Worm (Caenorhabditis elegans) whole organism, L1 larva: Measurements from ENCODE around the gene T04A6.2.

Experiments
- C16A3.4 ChIP-seq: fragments of 150-350 bp; optimal IDR thresholded peaks from 2 replicates; lab custom pipeline; 2014; ENCODE audit warnings: missing biosample characterization, missing genetic modification characterization
- alr-1 ChIP-seq: fragments of 200-800 bp; sonication (Bioruptor generic); optimal IDR thresholded peaks from 2 replicates; lab custom pipeline; 2018; ENCODE audit warnings: borderline replicate concordance, mild to moderate bottlenecking, missing genetic modification characterization, missing compliant biosample characterization
- blmp-1 ChIP-seq: fragments of 150-350 bp; optimal IDR thresholded peaks from 2 replicates; lab custom pipeline; 2014; ENCODE audit warnings: missing biosample characterization, missing genetic modification characterization
- ceh-8 ChIP-seq: fragments of 200-800 bp; sonication (Bioruptor generic); optimal IDR thresholded peaks from 2 replicates; lab custom pipeline; 2018; ENCODE audit warnings: mild to moderate bottlenecking, missing genetic modification characterization, moderate library complexity, missing compliant biosample characterization
- ceh-82 ChIP-seq, 3 experiments: fragments of 150-350 bp in 1 of 3; sonication (generic microtip) in 2 of 3; optimal IDR thresholded peaks; 2 replicates each; lab custom pipeline; 2014 to 2017; ENCODE audit warnings: missing biosample characterization in 3 of 3, missing genetic modification characterization in 3 of 3
- ceh-88 ChIP-seq: fragments of 200-800 bp; sonication (Bioruptor generic); IDR thresholded peaks from 2 replicates; pipeline ENCODE4 v1.3.6; 2022; ENCODE audit warnings: missing genetic modification characterization, missing compliant biosample characterization
- ceh-90 ChIP-seq: sonication (generic microtip); optimal IDR thresholded peaks from 2 replicates; lab custom pipeline; 2016; ENCODE audit warnings: missing genetic modification characterization, missing compliant biosample characterization
- ces-1 ChIP-seq: fragments of 150-350 bp; optimal IDR thresholded peaks from 2 replicates; lab custom pipeline; 2014; ENCODE audit warnings: missing biosample characterization, missing genetic modification reagents, missing genetic modification characterization
- dpl-1 ChIP-seq, 3 experiments: fragments of 150-350 bp in 2 of 3; sonication (generic microtip) in 1 of 3; optimal IDR thresholded peaks; 2 replicates each; lab custom pipeline; 2014 to 2017; ENCODE audit warnings: missing biosample characterization in 3 of 3, missing genetic modification characterization in 3 of 3, missing genetic modification reagents in 3 of 3
- efl-1 ChIP-seq, 4 experiments: fragments of 150-350 bp; optimal IDR thresholded peaks in 3 of 4; peaks in 1 of 4; 1 replicate in 1 of 4; 2 replicates in 3 of 4; lab custom pipeline; 2014; ENCODE audit warnings: missing biosample characterization in 2 of 4, missing genetic modification characterization in 2 of 4, missing genetic modification reagents in 2 of 4
- efl-3 ChIP-seq: fragments of 200-800 bp; sonication (Bioruptor generic); optimal IDR thresholded peaks from 2 replicates; lab custom pipeline; 2018; ENCODE audit warnings: mild to moderate bottlenecking, missing genetic modification characterization, missing compliant biosample characterization
- egl-27 ChIP-seq, 2 experiments: fragments of 150-350 bp in 1 of 2; sonication (generic microtip); optimal IDR thresholded peaks; 3 replicates each; lab custom pipeline; 2017 to 2018; ENCODE audit warnings: missing biosample characterization in 2 of 2, missing genetic modification characterization in 2 of 2, missing genetic modification reagents in 2 of 2
- elt-3 ChIP-seq, 6 experiments: fragments of 150-350 bp in 1 of 6; sonication (generic microtip); optimal IDR thresholded peaks; 2 replicates each; lab custom pipeline; 2017 to 2018; ENCODE audit warnings: missing biosample characterization in 6 of 6, missing genetic modification characterization in 6 of 6, inconsistent platforms in 1 of 6
- fkh-4 ChIP-seq: sonication (generic microtip); optimal IDR thresholded peaks from 2 replicates; lab custom pipeline; 2016; ENCODE audit warnings: missing compliant biosample characterization, missing genetic modification characterization, borderline replicate concordance
- fos-1 ChIP-seq: fragments of 150-350 bp; optimal IDR thresholded peaks from 2 replicates; lab custom pipeline; 2014; ENCODE audit warnings: missing biosample characterization, missing genetic modification characterization
- grh-1 ChIP-seq: fragments of 200-800 bp; sonication (Bioruptor generic); IDR thresholded peaks from 2 replicates; pipeline ENCODE4 v1.3.6; 2022; ENCODE audit warnings: missing genetic modification reagents, missing genetic modification characterization, missing compliant biosample characterization
- hlh-17 ChIP-seq: fragments of 200-800 bp; sonication (Bioruptor generic); optimal IDR thresholded peaks from 2 replicates; lab custom pipeline; 2018; ENCODE audit warnings: missing genetic modification characterization, mild to moderate bottlenecking, missing compliant biosample characterization, moderate library complexity, borderline replicate concordance
- hlh-4 ChIP-seq: sonication (generic microtip); optimal IDR thresholded peaks from 2 replicates; lab custom pipeline; 2016; ENCODE audit warnings: mild to moderate bottlenecking, missing genetic modification characterization, missing compliant biosample characterization
- irx-1 ChIP-seq: sonication (generic microtip); optimal IDR thresholded peaks from 2 replicates; lab custom pipeline; 2016; ENCODE audit warnings: missing genetic modification characterization, missing compliant biosample characterization
- isw-1 ChIP-seq: fragments of 200-800 bp; sonication (Bioruptor generic); IDR thresholded peaks from 2 replicates; pipeline ENCODE4 v1.3.6; 2022; ENCODE audit warnings: missing genetic modification characterization, missing compliant biosample characterization
- jun-1 ChIP-seq: fragments of 150-350 bp; optimal IDR thresholded peaks from 2 replicates; lab custom pipeline; 2014; ENCODE audit warnings: missing biosample characterization, missing genetic modification reagents, missing genetic modification characterization
- lin-13 ChIP-seq: fragments of 150-350 bp; optimal IDR thresholded peaks from 2 replicates; lab custom pipeline; 2014; ENCODE audit warnings: missing biosample characterization, missing genetic modification reagents, missing genetic modification characterization
- lin-15B ChIP-seq: fragments of 150-350 bp; sonication (generic microtip); optimal IDR thresholded peaks from 3 replicates; lab custom pipeline; 2014; ENCODE audit warnings: missing biosample characterization, missing genetic modification characterization
- lin-39 ChIP-seq: fragments of 150-350 bp; optimal IDR thresholded peaks from 2 replicates; lab custom pipeline; 2014; ENCODE audit warnings: missing biosample characterization, missing genetic modification reagents, missing genetic modification characterization
- lsy-2 ChIP-seq, 2 experiments: fragments of 150-350 bp; optimal IDR thresholded peaks; 2 replicates each; lab custom pipeline; 2014; ENCODE audit warnings: missing biosample characterization in 2 of 2, missing genetic modification characterization in 2 of 2
- mab-9 ChIP-seq: fragments of 200-800 bp; sonication (Bioruptor generic); IDR thresholded peaks from 2 replicates; pipeline ENCODE4 v1.3.6; 2022; ENCODE audit warnings: missing genetic modification reagents, missing genetic modification characterization, missing compliant biosample characterization
- mdl-1 ChIP-seq, 2 experiments: fragments of 150-350 bp; optimal IDR thresholded peaks; 2 replicates each; lab custom pipeline; 2014 to 2017; ENCODE audit warnings: missing biosample characterization in 2 of 2, missing genetic modification characterization in 2 of 2, inconsistent platforms in 1 of 2
- mef-2 ChIP-seq: fragments of 150-350 bp; optimal IDR thresholded peaks from 2 replicates; lab custom pipeline; 2014; ENCODE audit warnings: missing biosample characterization, missing genetic modification characterization
- mep-1 ChIP-seq: fragments of 150-350 bp; optimal IDR thresholded peaks from 2 replicates; lab custom pipeline; 2014; ENCODE audit warnings: missing biosample characterization, missing genetic modification characterization
- nhr-12 ChIP-seq: sonication (generic microtip); optimal IDR thresholded peaks from 2 replicates; lab custom pipeline; 2017; ENCODE audit warnings: missing biosample characterization, missing genetic modification characterization
- nhr-19 ChIP-seq: fragments of 200-800 bp; sonication (Bioruptor generic); conservative IDR thresholded peaks from 2 replicates; pipeline ENCODE4 v1.3.6; 2022; ENCODE audit warnings: missing genetic modification characterization, missing compliant biosample characterization
- nhr-20 ChIP-seq: sonication (generic microtip); optimal IDR thresholded peaks from 2 replicates; lab custom pipeline; 2016; ENCODE audit warnings: mild to moderate bottlenecking, missing genetic modification characterization, missing compliant biosample characterization
- nhr-237 ChIP-seq: fragments of 150-350 bp; optimal IDR thresholded peaks from 2 replicates; lab custom pipeline; 2014; ENCODE audit warnings: missing biosample characterization, missing genetic modification characterization
- nhr-71 ChIP-seq: sonication (generic microtip); optimal IDR thresholded peaks from 2 replicates; lab custom pipeline; 2016; ENCODE audit warnings: mild to moderate bottlenecking, missing genetic modification characterization, moderate library complexity, missing compliant biosample characterization
- nhr-76 ChIP-seq: sonication (generic microtip); optimal IDR thresholded peaks from 2 replicates; lab custom pipeline; 2017; ENCODE audit warnings: missing biosample characterization, missing genetic modification characterization
- nhr-84 ChIP-seq: sonication (generic microtip); optimal IDR thresholded peaks from 2 replicates; lab custom pipeline; 2017; ENCODE audit warnings: missing biosample characterization, missing genetic modification characterization
- nhr-90 ChIP-seq: sonication (generic microtip); optimal IDR thresholded peaks from 2 replicates; lab custom pipeline; 2016; ENCODE audit warnings: mild to moderate bottlenecking, missing genetic modification characterization, missing compliant biosample characterization; ENCODE audit not compliant: poor library complexity
- pag-3 ChIP-seq: sonication (generic microtip); optimal IDR thresholded peaks from 2 replicates; lab custom pipeline; 2017; ENCODE audit warnings: missing genetic modification characterization, mild to moderate bottlenecking, missing compliant biosample characterization, antibody characterized with exemption, borderline replicate concordance; ENCODE audit not compliant: insufficient read depth
- rnt-1 ChIP-seq: sonication (generic microtip); optimal IDR thresholded peaks from 2 replicates; lab custom pipeline; 2016; ENCODE audit warnings: mild to moderate bottlenecking, missing genetic modification characterization, moderate library complexity, missing compliant biosample characterization
- skn-1 ChIP-seq: fragments of 150-350 bp; optimal IDR thresholded peaks from 2 replicates; lab custom pipeline; 2014; ENCODE audit warnings: missing biosample characterization, missing genetic modification characterization
- snpc-4 ChIP-seq: fragments of 150-350 bp; optimal IDR thresholded peaks from 2 replicates; lab custom pipeline; 2014; ENCODE audit warnings: missing biosample characterization, missing genetic modification characterization
- snu-23 ChIP-seq: sonication (generic microtip); optimal IDR thresholded peaks from 2 replicates; lab custom pipeline; 2016; ENCODE audit warnings: missing genetic modification characterization, missing compliant biosample characterization
- sox-4 ChIP-seq: sonication (generic microtip); optimal IDR thresholded peaks from 2 replicates; lab custom pipeline; 2016; ENCODE audit warnings: missing genetic modification characterization, missing compliant biosample characterization
- sptf-1 ChIP-seq: fragments of 150-350 bp; optimal IDR thresholded peaks from 2 replicates; lab custom pipeline; 2014; ENCODE audit warnings: missing biosample characterization, missing genetic modification characterization
- tbx-2 ChIP-seq: sonication (generic microtip); optimal IDR thresholded peaks from 2 replicates; lab custom pipeline; 2016; ENCODE audit warnings: missing genetic modification characterization, missing compliant biosample characterization
- tlp-1 ChIP-seq: fragments of 150-350 bp; optimal IDR thresholded peaks from 2 replicates; lab custom pipeline; 2014; ENCODE audit warnings: missing biosample characterization, missing genetic modification characterization
- unc-130 ChIP-seq: fragments of 150-350 bp; optimal IDR thresholded peaks from 2 replicates; lab custom pipeline; 2017; ENCODE audit warnings: missing biosample characterization, missing genetic modification characterization, inconsistent platforms
- unc-62 ChIP-seq: fragments of 150-350 bp; optimal IDR thresholded peaks from 2 replicates; lab custom pipeline; 2014; ENCODE audit warnings: missing biosample characterization, missing genetic modification reagents, missing genetic modification characterization
- unc-98 ChIP-seq: fragments of 200-800 bp; sonication (Bioruptor generic); IDR thresholded peaks from 2 replicates; pipeline ENCODE4 v1.3.6; 2022; ENCODE audit warnings: missing genetic modification characterization, missing compliant biosample characterization
- vab-15 ChIP-seq: sonication (generic microtip); optimal IDR thresholded peaks from 2 replicates; lab custom pipeline; 2017; ENCODE audit warnings: missing genotype, mild to moderate bottlenecking, missing genetic modification characterization, missing compliant biosample characterization
- zag-1 ChIP-seq: fragments of 150-350 bp; optimal IDR thresholded peaks from 2 replicates; lab custom pipeline; 2014; ENCODE audit warnings: missing biosample characterization, missing genetic modification characterization
- zip-4 ChIP-seq: fragments of 200-800 bp; sonication (Bioruptor generic); optimal IDR thresholded peaks from 2 replicates; lab custom pipeline; 2018; ENCODE audit warnings: mild to moderate bottlenecking, missing genetic modification characterization, moderate library complexity, missing compliant biosample characterization
- ztf-4 ChIP-seq: fragments of 150-350 bp; optimal IDR thresholded peaks from 2 replicates; lab custom pipeline; 2014; ENCODE audit warnings: missing biosample characterization, missing genetic modification characterization

The T04A6.2 gene

ce11 chrIII:7580586-7580985 lies 34.0 kb upstream of the T04A6.2 start:
- TF ChIP-seq mdl-1 (tag; optimal IDR thresholded peaks at IDR 0.05; lab: Kevin White, UChicago) (no peak), efl-1 (optimal IDR thresholded peaks at IDR 0.05; lab: Kevin White, UChicago) (peak; percentile 20 to 25), efl-1 (GFP tag; optimal IDR thresholded peaks at IDR 0.05 in 1 of 2; lab: Kevin White, UChicago) (peak in 1 of 2 experiments; percentile 21), vab-15 (tag; lab: Kevin White, UChicago) (no peak), hlh-17 (GFP tag; lab: Kevin White, UChicago) (no peak), lsy-2 (tag; optimal IDR thresholded peaks at IDR 0.05; lab: Kevin White, UChicago) (peak; percentile 5 to 64), skn-1 (tag; lab: Kevin White, UChicago) (no peak), ceh-90 (tag; lab: Kevin White, UChicago) (no peak), unc-98 (GFP tag; lab: Robert Waterston, UW) (no peak), snu-23 (GFP tag; lab: Kevin White, UChicago) (peak; percentile 42), egl-27 (tag; optimal IDR thresholded peaks at IDR 0.05; lab: Kevin White, UChicago) (no peak), grh-1 (GFP tag; lab: Robert Waterston, UW) (no peak), unc-62 (GFP tag; lab: Kevin White, UChicago) (no peak), irx-1 (tag; lab: Kevin White, UChicago) (no peak), unc-130 (tag; lab: Kevin White, UChicago) (no peak), nhr-76 (tag; lab: Kevin White, UChicago) (no peak), blmp-1 (tag; lab: Kevin White, UChicago) (no peak), sptf-1 (tag; lab: Kevin White, UChicago) (no peak), mab-9 (GFP tag; lab: Robert Waterston, UW) (no peak), tlp-1 (tag; lab: Kevin White, UChicago) (no peak), ceh-82 (tag; optimal IDR thresholded peaks at IDR 0.05; lab: Kevin White, UChicago) (peak in 2 of 3 experiments; percentile 4 to 67), C16A3.4 (tag; lab: Kevin White, UChicago) (no peak), fos-1 (tag; lab: Kevin White, UChicago) (peak; percentile 15), zag-1 (tag; lab: Kevin White, UChicago) (no peak), ces-1 (GFP tag; lab: Kevin White, UChicago) (no peak), lin-39 (tag; lab: Kevin White, UChicago) (no peak), dpl-1 (GFP tag; optimal IDR thresholded peaks at IDR 0.05; lab: Kevin White, UChicago) (peak in 1 of 3 experiments; percentile 25), ztf-4 (no peak), pag-3 (no peak), nhr-19 (GFP tag; lab: Robert Waterston, UW) (no peak), zip-4 (GFP tag; lab: Kevin White, UChicago) (no peak), lin-13 (GFP tag; lab: Kevin White, UChicago) (no peak), mef-2 (tag; lab: Kevin White, UChicago) (no peak), nhr-12 (no peak), jun-1 (tag; lab: Kevin White, UChicago) (no peak), hlh-4 (tag; lab: Kevin White, UChicago) (no peak), nhr-84 (tag; lab: Kevin White, UChicago) (no peak), ceh-88 (no peak), lin-15B (tag; lab: Kevin White, UChicago) (no peak), nhr-20 (tag; lab: Kevin White, UChicago) (no peak), nhr-237 (no peak), elt-3 (tag; optimal IDR thresholded peaks at IDR 0.05; lab: Kevin White, UChicago) (no peak), rnt-1 (tag; lab: Kevin White, UChicago) (no peak), efl-3 (GFP tag; lab: Kevin White, UChicago) (no peak), snpc-4 (no peak), fkh-4 (tag; lab: Kevin White, UChicago) (no peak), sox-4 (no peak), mep-1 (tag; lab: Kevin White, UChicago) (peak; percentile 13), tbx-2 (tag; lab: Kevin White, UChicago) (peak; percentile 28), nhr-71 (tag; lab: Kevin White, UChicago) (peak; percentile 51), nhr-90 (tag; lab: Kevin White, UChicago) (no peak), ceh-8 (no peak), isw-1 (GFP tag; lab: Robert Waterston, UW) (peak; percentile 21), alr-1 (tag; lab: Kevin White, UChicago) (no peak)
